Fruit fly (Drosophila melanogaster) whole organism, prepupa: ENCODE measurements around the gene Hsp83.
A peak's percentile ranks its signal among the peaks of the same experiment; 100 is the strongest.

Experiments used
- CG11762 ChIP-seq: fragments of 200-800 bp; sonication (Bioruptor generic); optimal IDR thresholded peaks from 3 replicates; lab custom pipeline; 2016; ENCODE audit warnings: missing biosample characterization, missing genetic modification characterization; ENCODE audit not compliant: insufficient read depth
- CG16779 ChIP-seq: fragments of 200-800 bp; sonication (Bioruptor generic); optimal IDR thresholded peaks from 3 replicates; lab custom pipeline; 2017; ENCODE audit warnings: missing biosample characterization, mild to moderate bottlenecking, missing genetic modification characterization
- CG3032 ChIP-seq: fragments of 200-800 bp; optimal IDR thresholded peaks from 2 replicates; lab custom pipeline; 2019; ENCODE audit warnings: missing biosample characterization, mild to moderate bottlenecking, missing genetic modification characterization, moderate library complexity
- CG6163 ChIP-seq: fragments of 200-800 bp; sonication (Bioruptor generic); IDR thresholded peaks from 3 replicates; pipeline ENCODE4 v1.3.6; 2022; ENCODE audit warnings: missing biosample characterization, missing genetic modification characterization
- CG8632 ChIP-seq: fragments of 200-800 bp; sonication (Bioruptor generic); optimal IDR thresholded peaks from 3 replicates; lab custom pipeline; 2016; ENCODE audit warnings: missing biosample characterization, missing genetic modification characterization
- Eip93F ChIP-seq: fragments of 200-800 bp; sonication (Bioruptor generic); optimal IDR thresholded peaks from 2 replicates; lab custom pipeline; 2016; ENCODE audit warnings: missing biosample characterization, mild to moderate bottlenecking, missing genetic modification characterization
- Hr39 ChIP-seq: fragments of 200-800 bp; sonication (Bioruptor generic); optimal IDR thresholded peaks from 2 replicates; lab custom pipeline; 2016; ENCODE audit warnings: missing biosample characterization, missing genetic modification characterization
- OdsH ChIP-seq: fragments of 200-800 bp; sonication (Bioruptor generic); optimal IDR thresholded peaks from 3 replicates; lab custom pipeline; 2016; ENCODE audit warnings: missing biosample characterization, missing genetic modification characterization
- acj6 ChIP-seq: fragments of 200-800 bp; sonication (Bioruptor generic); optimal IDR thresholded peaks from 3 replicates; lab custom pipeline; 2016; ENCODE audit warnings: missing biosample characterization, missing genetic modification characterization
- dsx ChIP-seq: fragments of 200-800 bp; optimal IDR thresholded peaks from 3 replicates; lab custom pipeline; 2019; ENCODE audit warnings: missing biosample characterization, mild to moderate bottlenecking, missing genetic modification characterization, moderate library complexity; ENCODE audit not compliant: poor library complexity, severe bottlenecking
- fd59A ChIP-seq: fragments of 200-800 bp; sonication (Bioruptor generic); optimal IDR thresholded peaks from 2 replicates; lab custom pipeline; 2017; ENCODE audit warnings: missing biosample characterization, mild to moderate bottlenecking, missing genetic modification characterization, missing genetic modification reagents
- lz ChIP-seq: fragments of 200-800 bp; sonication (Bioruptor generic); optimal IDR thresholded peaks from 3 replicates; lab custom pipeline; 2016; ENCODE audit warnings: missing biosample characterization, missing genetic modification characterization
- svp ChIP-seq: fragments of 200-800 bp; sonication (Bioruptor generic); peaks from one replicate; lab custom pipeline; 2016; ENCODE audit warnings: missing biosample characterization, missing genetic modification characterization

dm6 chr3L:3239785-3240596 lies 47.2 kb downstream of the Hsp83 start:
- peak; percentile 71 for TF ChIP-seq fd59A (GFP tag; lab: Kevin White, UChicago)
- TF ChIP-seq acj6 (GFP tag; lab: Kevin White, UChicago) = peak; percentile 81
- TF ChIP-seq CG6163 (GFP tag; lab: Robert Waterston, UW) = peak; percentile 86
- peak; percentile 69 for TF ChIP-seq OdsH (GFP tag; lab: Kevin White, UChicago)
- peak; percentile 36 for TF ChIP-seq CG8632 (GFP tag; lab: Kevin White, UChicago)
- peak; percentile 22 for TF ChIP-seq CG16779
- TF ChIP-seq CG3032 = no peak
- no peak for TF ChIP-seq CG11762
- TF ChIP-seq svp (GFP tag; lab: Kevin White, UChicago) = peak; percentile 93
- TF ChIP-seq Eip93F (GFP tag; lab: Kevin White, UChicago) = peak; percentile 69
- peak; percentile 77 for TF ChIP-seq dsx (GFP tag; lab: Kevin White, UChicago)
- peak; percentile 76 for TF ChIP-seq Hr39 (GFP tag; lab: Kevin White, UChicago)
- TF ChIP-seq lz (GFP tag; lab: Kevin White, UChicago) = peak; percentile 52
